Worm (Caenorhabditis elegans) whole organism, early embryonic: Measurements from ENCODE around the gene math-13.

Experiments used
- aly-1 ChIP-seq: sonication (generic microtip); optimal IDR thresholded peaks from 2 replicates; lab custom pipeline; 2016; ENCODE audit warnings: missing genetic modification characterization, missing compliant biosample characterization
- ama-1 ChIP-seq: fragments of 150-350 bp; optimal IDR thresholded peaks from 2 replicates; lab custom pipeline; 2014
- ceh-36 ChIP-seq: sonication (generic microtip); optimal IDR thresholded peaks from 2 replicates; lab custom pipeline; 2016; ENCODE audit warnings: missing genetic modification characterization, inconsistent platforms, missing compliant biosample characterization
- ets-7 ChIP-seq: sonication (generic microtip); optimal IDR thresholded peaks from 2 replicates; lab custom pipeline; 2016; ENCODE audit warnings: missing genotype, missing genetic modification characterization, missing compliant biosample characterization
- flt-1 ChIP-seq: fragments of 200-800 bp; sonication (Bioruptor generic); IDR thresholded peaks from 2 replicates; pipeline ENCODE4 v1.3.6; 2022; ENCODE audit warnings: missing genetic modification characterization, missing compliant biosample characterization
- hmbx-1 ChIP-seq: sonication (generic microtip); optimal IDR thresholded peaks from 2 replicates; lab custom pipeline; 2016; ENCODE audit warnings: mild to moderate bottlenecking, missing genetic modification characterization, missing compliant biosample characterization
- hnd-1 ChIP-seq: sonication (generic microtip); optimal IDR thresholded peaks from 2 replicates; lab custom pipeline; 2016; ENCODE audit warnings: missing genetic modification characterization, missing compliant biosample characterization
- pes-1 ChIP-seq: fragments of 200-800 bp; sonication (Bioruptor generic); IDR thresholded peaks from 2 replicates; pipeline ENCODE4 v1.3.6; 2022; ENCODE audit warnings: missing genetic modification reagents, missing genetic modification characterization, missing compliant biosample characterization
- scrt-1 ChIP-seq: fragments of 200-800 bp; sonication (Bioruptor generic); IDR thresholded peaks from 2 replicates; pipeline ENCODE4 v1.3.6; 2022; ENCODE audit warnings: missing genetic modification characterization, missing compliant biosample characterization
- sea-1 ChIP-seq: fragments of 200-800 bp; sonication (Bioruptor generic); conservative IDR thresholded peaks from 2 replicates; pipeline ENCODE4 v1.3.6; 2022; ENCODE audit warnings: missing genetic modification characterization, missing compliant biosample characterization
- tbx-11 ChIP-seq: fragments of 200-800 bp; sonication (Bioruptor generic); IDR thresholded peaks from 2 replicates; pipeline ENCODE4 v1.3.6; 2022; ENCODE audit warnings: missing genetic modification characterization, missing compliant biosample characterization
- tbx-37 ChIP-seq: fragments of 200-800 bp; sonication (Bioruptor generic); conservative IDR thresholded peaks from 2 replicates; pipeline ENCODE4 v1.3.6; 2022; ENCODE audit warnings: missing genetic modification reagents, missing genetic modification characterization, missing compliant biosample characterization
- tra-4 ChIP-seq: sonication (generic microtip); optimal IDR thresholded peaks from 2 replicates; lab custom pipeline; 2017; ENCODE audit warnings: missing genetic modification characterization, missing compliant biosample characterization

- TF ChIP-seq tbx-37 (GFP tag; lab: Robert Waterston, UW) (no peak), pes-1 (GFP tag; lab: Robert Waterston, UW) (no peak), flt-1 (GFP tag; lab: Robert Waterston, UW) (no peak), tra-4 (no peak), ama-1 (no peak), ceh-36 (tag; lab: Kevin White, UChicago) (no peak), hmbx-1 (tag; lab: Kevin White, UChicago) (no peak), ets-7 (tag; lab: Kevin White, UChicago) (no peak), scrt-1 (GFP tag; lab: Robert Waterston, UW) (no peak), aly-1 (tag; lab: Kevin White, UChicago) (no peak), sea-1 (GFP tag; lab: Robert Waterston, UW) (no peak), tbx-11 (GFP tag; lab: Robert Waterston, UW) (no peak), hnd-1 (no peak)
These were observed 9.9 kb upstream of the math-13 start, which contains the start of gene math-15 for ce11 chrII:1865683-1866431.
